Worm (Caenorhabditis elegans): ENCODE measurements around the gene F14H8.2.

DNA sequence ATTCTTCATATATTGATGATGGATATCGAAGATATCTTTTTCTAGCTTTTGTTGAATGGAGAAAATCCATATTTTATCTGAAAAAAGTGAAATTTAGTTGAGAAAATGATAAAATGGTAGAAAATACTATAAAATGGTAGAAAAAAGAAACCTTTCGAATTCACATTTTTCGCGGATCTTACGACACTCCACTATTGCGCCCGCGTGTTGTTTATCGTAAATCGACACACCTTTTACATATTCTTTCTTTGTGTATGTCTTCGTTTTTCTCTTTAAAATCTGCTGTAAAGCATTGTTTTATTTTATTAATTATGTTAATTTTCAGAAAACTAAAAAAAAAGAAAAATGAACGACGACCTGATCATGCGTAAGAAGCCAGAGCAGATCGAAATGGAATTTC is 29.3 kb downstream of the F14H8.2 start, which contains the start of the genes cdt-2 and T01C3.2:
- TF ChIP-seq nhr-28 (tag; optimal IDR thresholded peaks at IDR 0.05) (no peak), lim-7 (GFP tag; IDR thresholded peaks at IDR 0.05) (no peak), nhr-111 (GFP tag; optimal IDR thresholded peaks at IDR 0.05) (no peak), zfp-3 (GFP tag; conservative IDR thresholded peaks at IDR 0.05) (no peak)
